Worm (Caenorhabditis elegans): ENCODE data around the gene Y105C5A.508.

DNA sequence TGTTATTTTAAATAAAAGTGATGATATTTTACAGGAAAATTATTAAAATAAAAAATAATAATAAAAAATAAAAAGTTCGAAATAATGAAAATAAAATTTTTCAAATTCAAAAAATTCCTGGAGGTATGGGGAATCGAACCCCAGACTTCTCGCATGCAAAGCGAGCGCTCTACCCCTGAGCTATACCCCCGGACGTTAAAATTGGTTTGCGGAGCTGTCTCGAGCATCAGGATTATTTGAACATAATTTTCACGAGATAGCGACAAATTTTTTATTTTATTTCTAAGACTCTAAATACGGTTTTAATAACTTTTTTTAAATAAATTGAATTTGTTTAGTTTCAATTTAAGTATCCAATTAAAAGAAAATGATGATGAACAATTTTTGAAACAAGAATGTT lies 20.5 kb downstream of the Y105C5A.508 start:
- TF ChIP-seq pes-1 (GFP tag; IDR thresholded peaks at IDR 0.05) (no peak), aly-1 (tag; optimal IDR thresholded peaks at IDR 0.05) (no peak), hmg-4 (GFP tag; optimal IDR thresholded peaks at IDR 0.05) (no peak), ama-1 (optimal IDR thresholded peaks at IDR 0.05) (no peak)

Measured in whole organism, early embryonic.